Fruit fly (Drosophila melanogaster) whole organism, embryonic: Measurements from ENCODE around the gene PAN3.

Source experiments
- ATbp ChIP-seq: fragments of 200-800 bp; sonication (Bioruptor generic); optimal IDR thresholded peaks from 2 replicates; lab custom pipeline; 2017; ENCODE audit warnings: missing biosample characterization, mild to moderate bottlenecking, missing genetic modification characterization, missing genetic modification reagents
- Ada2b ChIP-seq: fragments of 200-800 bp; sonication (Bioruptor generic); IDR thresholded peaks from 2 replicates; pipeline ENCODE4 v1.3.6; 2022; ENCODE audit warnings: missing biosample characterization, missing genetic modification characterization
- Atf3 ChIP-seq: fragments of 200-800 bp; sonication (Bioruptor generic); optimal IDR thresholded peaks from 3 replicates; lab custom pipeline; 2016; ENCODE audit warnings: missing biosample characterization, missing genetic modification characterization
- B-H2 ChIP-seq: fragments of 200-800 bp; sonication (Bioruptor generic); optimal IDR thresholded peaks from 2 replicates; lab custom pipeline; 2018; ENCODE audit warnings: missing biosample characterization, mild to moderate bottlenecking, missing genetic modification characterization
- Bgb ChIP-seq: fragments of 200-800 bp; sonication (Bioruptor generic); IDR thresholded peaks from 2 replicates; pipeline ENCODE4 v1.3.6; 2022; ENCODE audit warnings: missing biosample characterization, missing genetic modification characterization; ENCODE audit not compliant: partially characterized antibody
- CG10366 ChIP-seq: fragments of 200-800 bp; sonication (Bioruptor generic); IDR thresholded peaks from 2 replicates; pipeline ENCODE4 v1.3.6; 2022; ENCODE audit warnings: missing biosample characterization, missing genetic modification characterization
- CG11723 ChIP-seq: fragments of 200-800 bp; sonication (Bioruptor generic); optimal IDR thresholded peaks from 2 replicates; lab custom pipeline; 2017; ENCODE audit warnings: missing biosample characterization, mild to moderate bottlenecking, missing genetic modification characterization
- CG12104 ChIP-seq: fragments of 200-800 bp; sonication (Bioruptor generic); optimal IDR thresholded peaks from 3 replicates; lab custom pipeline; 2016; ENCODE audit warnings: missing biosample characterization, missing genetic modification characterization
- CG1529 ChIP-seq: fragments of 200-800 bp; sonication (Bioruptor generic); optimal IDR thresholded peaks from 3 replicates; lab custom pipeline; 2018; ENCODE audit warnings: missing biosample characterization, missing genetic modification characterization
- CG15479 ChIP-seq: fragments of 200-800 bp; sonication (Bioruptor generic); optimal IDR thresholded peaks from 3 replicates; lab custom pipeline; 2019; ENCODE audit warnings: missing biosample characterization, mild to moderate bottlenecking, missing genetic modification characterization, moderate library complexity
- CG18619 ChIP-seq: fragments of 200-800 bp; sonication (Bioruptor generic); optimal IDR thresholded peaks from 3 replicates; lab custom pipeline; 2017; ENCODE audit warnings: missing biosample characterization, mild to moderate bottlenecking, missing genetic modification characterization
- CG30020 ChIP-seq: fragments of 200-800 bp; optimal IDR thresholded peaks from 2 replicates; lab custom pipeline; 2019; ENCODE audit warnings: missing biosample characterization, mild to moderate bottlenecking, missing genetic modification characterization, moderate library complexity
- CG3163 ChIP-seq: fragments of 200-800 bp; sonication (Bioruptor generic); optimal IDR thresholded peaks from 3 replicates; lab custom pipeline; 2016; ENCODE audit warnings: missing biosample characterization, missing genetic modification characterization
- CG32767 ChIP-seq: fragments of 200-800 bp; sonication (Bioruptor generic); IDR thresholded peaks from 2 replicates; pipeline ENCODE4 v1.3.6; 2022; ENCODE audit warnings: missing biosample characterization, missing genetic modification characterization
- CG33213 ChIP-seq: fragments of 200-800 bp; sonication (Bioruptor generic); optimal IDR thresholded peaks from 3 replicates; lab custom pipeline; 2016; ENCODE audit warnings: missing biosample characterization, missing genetic modification characterization
- CG34224 ChIP-seq: fragments of 200-800 bp; sonication (Bioruptor generic); IDR thresholded peaks from 3 replicates; pipeline ENCODE4 v1.3.6; 2022; ENCODE audit warnings: missing biosample characterization, missing genetic modification characterization; ENCODE audit not compliant: partially characterized antibody
- CG4360 ChIP-seq: fragments of 200-800 bp; sonication (Bioruptor generic); IDR thresholded peaks from 2 replicates; pipeline ENCODE4 v1.3.6; 2022; ENCODE audit warnings: missing biosample characterization, missing genetic modification characterization
- CG4820 ChIP-seq: fragments of 200-800 bp; sonication (Bioruptor generic); optimal IDR thresholded peaks from 3 replicates; lab custom pipeline; 2016; ENCODE audit warnings: missing biosample characterization, missing genetic modification characterization
- CG6765 ChIP-seq: fragments of 200-800 bp; sonication (Bioruptor generic); optimal IDR thresholded peaks from 3 replicates; lab custom pipeline; 2017; ENCODE audit warnings: missing biosample characterization, mild to moderate bottlenecking, missing genetic modification characterization
- CG6791 ChIP-seq: fragments of 200-800 bp; sonication (Bioruptor generic); IDR thresholded peaks from 3 replicates; pipeline ENCODE4 v1.3.6; 2022; ENCODE audit warnings: missing biosample characterization, missing genetic modification characterization; ENCODE audit not compliant: partially characterized antibody
- CG7271 ChIP-seq: fragments of 200-800 bp; sonication (Bioruptor generic); optimal IDR thresholded peaks from 2 replicates; lab custom pipeline; 2018; ENCODE audit warnings: missing biosample characterization, mild to moderate bottlenecking, missing genetic modification characterization, moderate library complexity
- CG7372 ChIP-seq: fragments of 200-800 bp; sonication (Bioruptor generic); IDR thresholded peaks from 2 replicates; pipeline ENCODE4 v1.3.6; 2022; ENCODE audit warnings: missing biosample characterization, missing genetic modification characterization
- CG7928 ChIP-seq: fragments of 200-800 bp; sonication (Bioruptor generic); optimal IDR thresholded peaks from 2 replicates; lab custom pipeline; 2017; ENCODE audit warnings: missing biosample characterization, mild to moderate bottlenecking, missing genetic modification characterization
- Doc2 ChIP-seq: fragments of 200-800 bp; sonication (Bioruptor generic); IDR thresholded peaks from 2 replicates; pipeline ENCODE4 v1.3.6; 2022; ENCODE audit warnings: missing biosample characterization, missing genetic modification characterization
- E2f1 ChIP-seq: fragments of 200-800 bp; sonication (Bioruptor generic); IDR thresholded peaks from 2 replicates; pipeline ENCODE4 v1.3.6; 2022; ENCODE audit warnings: missing biosample characterization, missing genetic modification characterization
- Gug ChIP-seq: fragments of 200-800 bp; sonication (Bioruptor generic); IDR thresholded peaks from 4 replicates; pipeline ENCODE4 v1.3.6; 2022; ENCODE audit warnings: missing biosample characterization, missing genetic modification characterization
- HLH54F ChIP-seq: fragments of 200-800 bp; sonication (Bioruptor generic); optimal IDR thresholded peaks from 3 replicates; lab custom pipeline; 2016; ENCODE audit warnings: missing biosample characterization, missing genetic modification characterization
- Hr3 ChIP-seq: fragments of 200-800 bp; sonication (Bioruptor generic); optimal IDR thresholded peaks from 3 replicates; lab custom pipeline; 2016; ENCODE audit warnings: missing biosample characterization, missing genetic modification characterization
- Mrtf ChIP-seq: fragments of 200-800 bp; sonication (Bioruptor generic); IDR thresholded peaks from 3 replicates; pipeline ENCODE4 v1.3.6; 2022; ENCODE audit warnings: missing biosample characterization, missing genetic modification characterization
- Oaz ChIP-seq: fragments of 200-800 bp; sonication (Bioruptor generic); IDR thresholded peaks from 2 replicates; pipeline ENCODE4 v1.3.6; 2022; ENCODE audit warnings: missing biosample characterization, missing genetic modification characterization
- Ptx1 ChIP-seq: fragments of 200-800 bp; sonication (Bioruptor generic); IDR thresholded peaks from 2 replicates; pipeline ENCODE4 v1.3.6; 2022; ENCODE audit warnings: missing biosample characterization, missing genetic modification characterization
- Rx ChIP-seq: fragments of 200-800 bp; sonication (Bioruptor generic); IDR thresholded peaks from 2 replicates; pipeline ENCODE4 v1.3.6; 2022; ENCODE audit warnings: missing biosample characterization, missing genetic modification characterization
- Scr ChIP-seq: fragments of 200-800 bp; sonication (Bioruptor generic); IDR thresholded peaks from 2 replicates; pipeline ENCODE4 v1.3.6; 2022; ENCODE audit warnings: missing biosample characterization, missing genetic modification characterization; ENCODE audit not compliant: partially characterized antibody
- TFAM ChIP-seq: fragments of 200-800 bp; sonication (Bioruptor generic); optimal IDR thresholded peaks from 2 replicates; lab custom pipeline; 2017; ENCODE audit warnings: missing biosample characterization, missing genetic modification characterization, inconsistent platforms
- ase ChIP-seq: fragments of 200-800 bp; sonication (Bioruptor generic); IDR thresholded peaks from 3 replicates; pipeline ENCODE4 v1.3.6; 2022; ENCODE audit warnings: missing biosample characterization, missing genetic modification characterization
- chinmo ChIP-seq: fragments of 200-800 bp; sonication (Bioruptor generic); IDR thresholded peaks from 4 replicates; pipeline ENCODE4 v1.3.6; 2022; ENCODE audit warnings: missing biosample characterization, missing genetic modification characterization; ENCODE audit not compliant: partially characterized antibody
- eve ChIP-seq, 2 experiments: fragments of >200 bp; optimal IDR thresholded peaks; 2 replicates each; lab custom pipeline; 2017; ENCODE audit warnings: missing biosample characterization in 2 of 2, missing genetic modification characterization in 2 of 2
- gcm2 ChIP-seq: fragments of 200-800 bp; sonication (Bioruptor generic); optimal IDR thresholded peaks from 2 replicates; lab custom pipeline; 2016; ENCODE audit warnings: missing biosample characterization, missing genetic modification characterization
- h ChIP-seq: fragments of >200 bp; optimal IDR thresholded peaks from 2 replicates; lab custom pipeline; 2017
- knrl ChIP-seq: fragments of 200-800 bp; sonication (Bioruptor generic); IDR thresholded peaks from 3 replicates; pipeline ENCODE4 v1.3.6; 2022; ENCODE audit warnings: missing biosample characterization, missing genetic modification characterization; ENCODE audit not compliant: partially characterized antibody
- nau ChIP-seq: fragments of 200-800 bp; sonication (Bioruptor generic); optimal IDR thresholded peaks from 3 replicates; lab custom pipeline; 2017; ENCODE audit warnings: missing biosample characterization, mild to moderate bottlenecking, missing genetic modification characterization, missing genetic modification reagents
- onecut ChIP-seq: fragments of 200-800 bp; sonication (Bioruptor generic); IDR thresholded peaks from 2 replicates; pipeline ENCODE4 v1.3.6; 2022; ENCODE audit warnings: missing biosample characterization, missing genetic modification characterization
- pfk ChIP-seq: fragments of 200-800 bp; sonication (Bioruptor generic); optimal IDR thresholded peaks from 2 replicates; lab custom pipeline; 2018; ENCODE audit warnings: missing biosample characterization, mild to moderate bottlenecking, missing genetic modification characterization, moderate library complexity
- phol ChIP-seq: fragments of 200-800 bp; sonication (Bioruptor generic); optimal IDR thresholded peaks from 3 replicates; lab custom pipeline; 2018; ENCODE audit warnings: missing biosample characterization, mild to moderate bottlenecking, missing genetic modification characterization, moderate library complexity
- rib ChIP-seq: fragments of 200-800 bp; sonication (Bioruptor generic); IDR thresholded peaks from 2 replicates; pipeline ENCODE4 v1.3.6; 2022; ENCODE audit warnings: missing biosample characterization, missing genetic modification characterization
- tin ChIP-seq: fragments of 200-800 bp; sonication (Bioruptor generic); optimal IDR thresholded peaks from 3 replicates; lab custom pipeline; 2016; ENCODE audit warnings: missing biosample characterization, missing genetic modification characterization
- unc-4 ChIP-seq: fragments of 200-800 bp; sonication (Bioruptor generic); IDR thresholded peaks from 2 replicates; pipeline ENCODE4 v1.3.6; 2022; ENCODE audit warnings: missing biosample characterization, missing genetic modification characterization; ENCODE audit not compliant: partially characterized antibody
- wor ChIP-seq: fragments of 200-800 bp; sonication (Bioruptor generic); IDR thresholded peaks from 2 replicates; pipeline ENCODE4 v1.3.6; 2022; ENCODE audit warnings: missing biosample characterization, missing genetic modification characterization
- yki ChIP-seq: fragments of >200 bp; optimal IDR thresholded peaks from 3 replicates; lab custom pipeline; 2018
- zfh2 ChIP-seq: fragments of 200-800 bp; sonication (Bioruptor generic); optimal IDR thresholded peaks from 2 replicates; lab custom pipeline; 2016; ENCODE audit warnings: missing biosample characterization, missing genetic modification characterization

Gene PAN3

DNA sequence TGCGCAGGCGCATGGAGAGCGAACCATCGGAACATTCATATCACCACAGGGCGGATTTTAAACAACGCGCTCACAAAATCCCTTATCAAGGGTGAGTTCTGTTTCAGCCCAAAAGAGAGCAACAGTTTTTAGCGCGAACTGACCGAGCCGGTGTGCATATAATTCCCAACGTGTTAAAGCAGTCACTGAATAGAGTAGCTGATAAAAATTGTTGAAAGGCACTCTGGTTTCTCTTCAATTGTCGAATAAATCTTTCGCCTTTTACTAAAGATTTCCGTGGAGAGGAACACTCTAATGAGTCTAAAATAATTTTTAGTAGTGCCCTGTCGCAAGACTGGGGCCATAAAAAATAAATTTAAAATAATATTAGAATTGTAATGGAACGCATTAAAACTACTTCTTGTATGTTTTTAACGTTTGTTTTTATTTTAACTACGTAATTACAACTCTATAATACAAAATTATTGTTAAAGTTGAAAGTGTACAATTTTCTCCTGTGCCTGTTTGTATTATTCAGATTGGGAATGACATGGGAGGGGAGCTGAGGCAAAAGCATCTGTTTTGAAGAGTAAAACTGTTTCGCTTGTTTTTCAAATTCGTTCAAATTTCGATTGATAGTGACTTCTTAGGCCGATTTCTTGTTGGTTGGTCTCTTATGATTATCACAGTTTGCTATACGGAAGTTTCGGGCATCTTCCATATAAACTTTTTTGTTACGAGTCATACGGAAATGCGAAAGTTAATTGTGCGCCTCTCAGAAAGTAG lies 19.8 kb downstream of the PAN3 start (continued):
- TF ChIP-seq TFAM (GFP tag; lab: Kevin White, UChicago) (no peak), CG11723 (GFP tag; lab: Kevin White, UChicago) (no peak), phol (tag; lab: Kevin White, UChicago) (peak; percentile 23), Scr (GFP tag; lab: Robert Waterston, UW) (peak; percentile 25; the same call in 1 of the 2 replicates), HLH54F (peak; percentile 36), onecut (peak; percentile 40), CG30020 (tag; lab: Kevin White, UChicago) (no peak), Ptx1 (GFP tag; lab: Robert Waterston, UW) (peak; percentile 27; the same call in 1 of the 2 replicates), nau (no peak), Ada2b (GFP tag; lab: Robert Waterston, UW) (no peak), ATbp (no peak), chinmo (GFP tag; lab: Robert Waterston, UW) (0 out of 4 replicates have a peak, but pooled peaks have one; percentile 69), CG7271 (no peak), CG6791 (GFP tag; lab: Robert Waterston, UW) (peak; percentile 72; the same call in 2 of the 3 replicates), gcm2 (GFP tag; lab: Kevin White, UChicago) (no peak), Bgb (GFP tag; lab: Robert Waterston, UW) (peak; percentile 63; the same call in 1 of the 2 replicates), CG18619 (GFP tag; lab: Kevin White, UChicago) (no peak), CG15479 (GFP tag; lab: Kevin White, UChicago) (no peak), wor (no peak), Mrtf (GFP tag; lab: Robert Waterston, UW) (no peak), CG4820 (GFP tag; lab: Kevin White, UChicago) (no peak), CG32767 (GFP tag; lab: Robert Waterston, UW) (no peak), CG10366 (GFP tag; lab: Robert Waterston, UW) (peak; percentile 41; the same call in 1 of the 2 replicates), h (no peak), ase (GFP tag; lab: Robert Waterston, UW) (no peak), CG3163 (GFP tag; lab: Kevin White, UChicago) (peak; percentile 31), Rx (peak; percentile 25; the same call in 1 of the 2 replicates), rib (GFP tag; lab: Robert Waterston, UW) (peak; percentile 51; the same call in 1 of the 2 replicates), tin (GFP tag; lab: Kevin White, UChicago) (peak; percentile 28), Hr3 (GFP tag; lab: Kevin White, UChicago) (peak; percentile 8), E2f1 (GFP tag; lab: Robert Waterston, UW) (peak; percentile 40; the same call in 1 of the 2 replicates), Doc2 (no peak), CG1529 (GFP tag; lab: Kevin White, UChicago) (no peak), unc-4 (GFP tag; lab: Robert Waterston, UW) (0 out of 2 replicates have a peak, but pooled peaks have one; percentile 26), zfh2 (GFP tag; lab: Kevin White, UChicago) (no peak), B-H2 (GFP tag; lab: Kevin White, UChicago) (peak; percentile 45), CG34224 (no peak), eve (GFP tag; optimal IDR thresholded peaks at IDR 0.05; lab: Kevin White, UChicago) (no peak), Oaz (GFP tag; lab: Robert Waterston, UW) (no peak), Atf3 (GFP tag; lab: Kevin White, UChicago) (peak; percentile 8), CG7928 (no peak), CG4360 (peak; percentile 45), CG12104 (no peak), CG33213 (GFP tag; lab: Kevin White, UChicago) (peak; percentile 8), CG7372 (0 out of 2 replicates have a peak, but pooled peaks have one; percentile 7), knrl (GFP tag; lab: Robert Waterston, UW) (peak; percentile 62; the same call in 1 of the 3 replicates), yki (lab: Kevin White, UChicago) (no peak), CG6765 (GFP tag; lab: Kevin White, UChicago) (no peak), pfk (GFP tag; lab: Kevin White, UChicago) (no peak), Gug (GFP tag; lab: Robert Waterston, UW) (0 out of 4 replicates have a peak, but pooled peaks have one; percentile 33)
